Worm (Caenorhabditis elegans): ENCODE results near the gene K01G12.22.

Gene K01G12.22

DNA sequence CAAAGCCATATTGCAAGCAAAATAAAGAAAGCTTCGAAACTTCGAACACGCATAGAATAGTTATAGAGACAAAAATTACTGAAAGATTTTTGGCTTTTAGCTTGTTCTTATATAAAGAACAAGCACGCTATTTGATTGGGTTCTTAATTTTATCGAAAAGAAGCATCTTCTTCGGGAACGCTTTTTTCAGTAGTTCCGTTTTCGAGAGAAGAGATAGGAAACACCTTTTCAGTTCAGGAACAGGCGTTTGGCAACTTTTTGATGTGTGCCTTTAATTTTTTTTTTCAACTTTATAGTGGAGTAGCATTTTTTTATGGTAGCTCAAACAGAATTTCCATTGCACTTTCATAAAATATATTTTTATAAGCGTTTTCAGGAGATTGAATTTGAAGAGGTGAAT lies 29.2 kb upstream of the K01G12.22 start, which contains the start of gene R05A10.7:
Gene R05A10.7, minus strand, starts transcription at position 101 of the 400 bp plus-strand sequence.
- TF ChIP-seq M03D4.4 (tag; optimal IDR thresholded peaks at IDR 0.05) = no peak
- no peak for TF ChIP-seq elt-1 (tag; optimal IDR thresholded peaks at IDR 0.05; ENCODE audit: borderline replicate concordance, insufficient read depth)
- no peak for TF ChIP-seq blmp-1 (tag; optimal IDR thresholded peaks at IDR 0.05)
- no peak for TF ChIP-seq hlh-1 (tag; optimal IDR thresholded peaks at IDR 0.05)
- TF ChIP-seq ceh-39 (tag; optimal IDR thresholded peaks at IDR 0.05) = no peak
- no peak for TF ChIP-seq ztf-11 (tag; optimal IDR thresholded peaks at IDR 0.05)
- no peak for TF ChIP-seq lsy-2 (tag; optimal IDR thresholded peaks at IDR 0.05)
- TF ChIP-seq sem-2 (GFP tag; optimal IDR thresholded peaks at IDR 0.05) = no peak
- TF ChIP-seq ces-1 (GFP tag; optimal IDR thresholded peaks at IDR 0.05) = no peak
- TF ChIP-seq bed-3 (GFP tag; optimal IDR thresholded peaks at IDR 0.05) = no peak
- TF ChIP-seq ham-2 (GFP tag; optimal IDR thresholded peaks at IDR 0.05) = no peak
- no peak for TF ChIP-seq elt-3 (tag; optimal IDR thresholded peaks at IDR 0.05)
- no peak for TF ChIP-seq pha-4 (tag; optimal IDR thresholded peaks at IDR 0.05)
- TF ChIP-seq lin-13 (tag; optimal IDR thresholded peaks at IDR 0.05) = no peak
- no peak for TF ChIP-seq unc-39 (tag; optimal IDR thresholded peaks at IDR 0.05)
- TF ChIP-seq cnd-1 (tag; optimal IDR thresholded peaks at IDR 0.05) = no peak
- TF ChIP-seq nhr-28 (tag; optimal IDR thresholded peaks at IDR 0.05) = no peak
- TF ChIP-seq mep-1 (tag; optimal IDR thresholded peaks at IDR 0.05) = no peak
- TF ChIP-seq ceh-43 (GFP tag; optimal IDR thresholded peaks at IDR 0.05) = no peak
- TF ChIP-seq sptf-1 (tag; optimal IDR thresholded peaks at IDR 0.05) = no peak

DNA sequence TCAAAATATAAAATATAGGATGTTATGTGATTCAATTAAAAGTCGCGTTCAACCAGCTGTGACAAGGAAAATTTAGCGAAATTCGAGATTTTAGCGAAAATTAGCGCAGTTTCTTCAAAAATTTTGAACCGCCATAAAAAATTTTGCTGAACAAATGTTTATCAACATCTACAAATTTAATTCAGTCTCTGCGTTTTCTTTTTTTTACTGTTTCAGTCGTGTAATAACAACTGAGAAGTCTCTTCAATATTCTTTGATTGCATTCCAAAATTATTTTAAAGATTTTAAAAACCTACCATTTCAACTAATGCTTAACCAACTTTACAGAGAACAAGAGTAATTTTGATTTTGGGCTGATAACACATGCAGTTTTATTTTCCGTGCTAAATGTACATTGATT lies 27.9 kb upstream of the K01G12.22 start:
- TF ChIP-seq nhr-2 (tag; optimal IDR thresholded peaks at IDR 0.05) (no peak), ceh-43 (GFP tag; optimal IDR thresholded peaks at IDR 0.05) (no peak), nhr-12 (tag; optimal IDR thresholded peaks at IDR 0.05) (no peak), mls-2 (tag; optimal IDR thresholded peaks at IDR 0.05) (no peak), mep-1 (tag; optimal IDR thresholded peaks at IDR 0.05) (no peak), ceh-39 (tag; optimal IDR thresholded peaks at IDR 0.05) (no peak), cnd-1 (tag; optimal IDR thresholded peaks at IDR 0.05) (no peak), tbx-8 (GFP tag; optimal IDR thresholded peaks at IDR 0.05) (no peak), snpc-4 (tag; optimal IDR thresholded peaks at IDR 0.05) (no peak)

- TF ChIP-seq lin-32 (GFP tag; optimal IDR thresholded peaks at IDR 0.05) = no peak
- peak; percentile 51 for TF ChIP-seq elt-1 (tag; optimal IDR thresholded peaks at IDR 0.05; ENCODE audit: borderline replicate concordance, insufficient read depth)
Observed at ce11 chrIV:14165476-14165875, 26.5 kb upstream of the K01G12.22 start, which contains the start of gene R05A10.6. R05A10.6 (plus strand) TSS chrIV:14165776.

ce11 chrIV:14172181-14172580 lies 19.8 kb upstream of the K01G12.22 start, which contains the start of gene R05A10.4:
R05A10.4 (plus strand) TSS chrIV:14172481.
- TF ChIP-seq flh-1 (GFP tag; optimal IDR thresholded peaks at IDR 0.05) (no peak), lin-32 (GFP tag; optimal IDR thresholded peaks at IDR 0.05) (no peak), drap-1 (GFP tag; optimal IDR thresholded peaks at IDR 0.05) (no peak), lin-13 (tag; optimal IDR thresholded peaks at IDR 0.05) (no peak)

DNA sequence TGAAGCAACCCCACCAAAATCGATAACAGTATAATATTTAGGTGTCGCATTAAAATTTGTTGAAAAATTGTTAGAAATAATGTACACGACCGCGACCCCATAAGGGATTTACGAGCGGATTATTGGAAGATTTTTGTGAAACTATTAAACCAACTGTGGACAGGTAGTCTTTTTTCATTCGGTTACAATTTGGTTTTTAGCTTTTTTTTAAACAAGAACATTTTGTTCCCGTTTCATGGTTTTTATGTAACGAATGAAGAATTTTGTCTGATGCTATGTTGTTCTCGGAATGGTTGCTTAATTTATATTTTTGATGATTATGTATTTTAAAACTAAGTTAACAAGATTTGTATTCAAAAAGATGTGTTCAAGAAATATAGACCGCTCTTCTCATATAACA lies 15.6 kb upstream of the K01G12.22 start, which contains the start of gene R05A10.3:
Gene R05A10.3, minus strand, starts transcription at position 101 of the 400 bp plus-strand sequence.
- TF ChIP-seq unc-120 (tag; optimal IDR thresholded peaks at IDR 0.05; ENCODE audit: poor library complexity, severe bottlenecking) = no peak
- no peak for TF ChIP-seq hlh-1 (tag; optimal IDR thresholded peaks at IDR 0.05)
- TF ChIP-seq sptf-1 (tag; optimal IDR thresholded peaks at IDR 0.05) = no peak

DNA sequence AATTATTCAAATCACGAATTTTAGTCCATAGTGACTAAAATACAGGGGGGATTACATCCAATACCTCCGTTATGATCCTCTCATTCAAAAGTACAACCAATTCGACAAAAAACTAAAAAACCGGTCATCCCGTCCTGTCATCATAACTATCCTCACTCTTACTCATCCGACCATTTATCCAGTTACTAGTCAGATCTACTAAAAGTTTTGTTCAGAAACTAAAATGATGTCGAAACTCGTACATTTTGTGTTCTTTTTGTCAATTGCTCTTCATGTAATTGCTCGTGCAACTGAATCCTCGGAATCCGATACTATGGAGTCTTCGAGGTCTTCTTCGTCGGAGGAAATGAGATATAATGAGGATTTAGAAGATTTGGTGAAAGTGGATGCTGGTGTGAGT lies 15.0 kb upstream of the K01G12.22 start, which contains the start of gene R05A10.2:
Gene R05A10.2, plus strand, starts transcription at position 214 of the 400 bp plus-strand sequence.
- TF ChIP-seq sptf-1 (tag; optimal IDR thresholded peaks at IDR 0.05) = no peak
- TF ChIP-seq hlh-1 (tag; optimal IDR thresholded peaks at IDR 0.05) = no peak
- no peak for TF ChIP-seq ceh-39 (tag; optimal IDR thresholded peaks at IDR 0.05)
- no peak for TF ChIP-seq cnd-1 (tag; optimal IDR thresholded peaks at IDR 0.05)
- no peak for TF ChIP-seq unc-39 (tag; optimal IDR thresholded peaks at IDR 0.05)
- TF ChIP-seq M03D4.4 (tag; optimal IDR thresholded peaks at IDR 0.05) = no peak
- no peak for TF ChIP-seq lin-13 (tag; optimal IDR thresholded peaks at IDR 0.05)
- no peak for TF ChIP-seq nhr-12 (tag; optimal IDR thresholded peaks at IDR 0.05)
- no peak for TF ChIP-seq ham-2 (GFP tag; optimal IDR thresholded peaks at IDR 0.05)
- no peak for TF ChIP-seq nhr-28 (tag; optimal IDR thresholded peaks at IDR 0.05)
- no peak for TF ChIP-seq nhr-2 (tag; optimal IDR thresholded peaks at IDR 0.05)
- no peak for TF ChIP-seq ceh-83 (GFP tag; optimal IDR thresholded peaks at IDR 0.05)
- no peak for TF ChIP-seq blmp-1 (tag; optimal IDR thresholded peaks at IDR 0.05)
- TF ChIP-seq sem-2 (GFP tag; optimal IDR thresholded peaks at IDR 0.05) = no peak
- no peak for TF ChIP-seq tbx-8 (GFP tag; optimal IDR thresholded peaks at IDR 0.05)
- TF ChIP-seq drap-1 (GFP tag; optimal IDR thresholded peaks at IDR 0.05) = no peak
- no peak for TF ChIP-seq elt-1 (tag; optimal IDR thresholded peaks at IDR 0.05; ENCODE audit: borderline replicate concordance, insufficient read depth)
- TF ChIP-seq lin-32 (GFP tag; optimal IDR thresholded peaks at IDR 0.05) = no peak
